Worm (Caenorhabditis elegans): ENCODE measurements around the gene bcl-7.

DNA sequence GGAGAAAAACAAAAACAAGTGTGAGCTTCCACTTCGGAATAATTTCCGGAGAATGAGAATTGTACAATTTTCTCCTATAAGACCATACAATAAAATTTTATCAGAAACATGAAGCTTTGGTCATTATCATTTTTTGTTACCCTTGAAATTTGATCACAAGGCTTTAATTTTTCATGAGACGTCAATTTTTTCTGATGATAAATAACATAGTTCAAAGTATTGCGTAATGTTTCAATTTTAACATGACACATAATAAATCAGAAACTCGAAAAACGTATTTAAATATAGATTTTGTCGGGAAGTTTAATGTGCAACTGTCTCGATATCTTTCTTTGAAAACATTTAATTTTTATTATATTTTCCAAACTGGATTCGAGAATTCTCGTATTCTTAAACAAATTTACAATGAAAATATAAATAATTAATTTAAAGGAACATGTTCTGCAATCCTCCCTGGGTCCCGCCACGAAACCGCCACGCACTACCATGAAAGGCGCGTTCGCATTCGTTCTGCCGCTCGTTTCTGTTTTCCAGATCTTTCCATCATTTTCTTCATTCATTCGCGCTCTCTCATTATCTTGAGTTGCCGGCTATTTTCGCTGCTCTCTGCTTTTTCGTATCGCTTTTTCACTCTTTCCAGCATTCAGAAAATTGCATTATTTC, 13.0 kb downstream of the bcl-7 start:
- no peak for TF ChIP-seq ama-1 (optimal IDR thresholded peaks at IDR 0.05)
- no peak for TF ChIP-seq spr-1 (tag; optimal IDR thresholded peaks at IDR 0.05)
- no peak for TF ChIP-seq hmg-1.1 (GFP tag; IDR thresholded peaks at IDR 0.05)
- TF ChIP-seq nhr-42 (GFP tag; IDR thresholded peaks at IDR 0.05), result no peak
- no peak for TF ChIP-seq hif-1 (tag; optimal IDR thresholded peaks at IDR 0.05)

Data from whole organism, L4 larva.